Fruit fly (Drosophila melanogaster) whole organism, embryonic: Measurements from ENCODE around the gene CG4218.

Source experiments
- Awh ChIP-seq: fragments of 200-800 bp; sonication (Bioruptor generic); IDR thresholded peaks from 2 replicates; pipeline ENCODE4, ENCODE4 v1.3.6; 2022; ENCODE audit warnings: missing biosample characterization, missing genetic modification characterization
- Bdp1 ChIP-seq: fragments of 200-800 bp; sonication (Bioruptor generic); optimal IDR thresholded peaks from 3 replicates; lab custom pipeline; 2016; ENCODE audit warnings: missing biosample characterization, missing genetic modification characterization
- CG10267 ChIP-seq: fragments of 200-800 bp; sonication (Bioruptor generic); optimal IDR thresholded peaks from 2 replicates; lab custom pipeline; 2018; ENCODE audit warnings: missing biosample characterization, mild to moderate bottlenecking, missing genetic modification characterization, moderate library complexity
- CG10321 ChIP-seq: fragments of 200-800 bp; sonication (Bioruptor generic); IDR thresholded peaks from 2 replicates; pipeline ENCODE4 v1.3.6; 2022; ENCODE audit warnings: missing biosample characterization, missing genetic modification characterization
- CG12104 ChIP-seq: fragments of 200-800 bp; sonication (Bioruptor generic); optimal IDR thresholded peaks from 3 replicates; lab custom pipeline; 2016; ENCODE audit warnings: missing biosample characterization, missing genetic modification characterization
- CG14710 ChIP-seq: fragments of 200-800 bp; sonication (Bioruptor generic); optimal IDR thresholded peaks from 3 replicates; lab custom pipeline; 2019; ENCODE audit warnings: missing biosample characterization, mild to moderate bottlenecking, missing genetic modification characterization, moderate library complexity
- CG15601 ChIP-seq: fragments of 200-800 bp; sonication (Bioruptor generic); optimal IDR thresholded peaks from 3 replicates; lab custom pipeline; 2019; ENCODE audit warnings: missing biosample characterization, mild to moderate bottlenecking, missing genetic modification characterization, moderate library complexity
- CG16815 ChIP-seq: fragments of 200-800 bp; sonication (Bioruptor generic); optimal IDR thresholded peaks from 3 replicates; lab custom pipeline; 2017; ENCODE audit warnings: missing biosample characterization, mild to moderate bottlenecking, missing genetic modification characterization
- CG17612 ChIP-seq: fragments of 200-800 bp; sonication (Bioruptor generic); IDR thresholded peaks from 2 replicates; pipeline ENCODE4 v1.3.6; 2022; ENCODE audit warnings: missing biosample characterization, missing genetic modification characterization
- CG18764 ChIP-seq: fragments of 200-800 bp; sonication (Bioruptor generic); optimal IDR thresholded peaks from 3 replicates; lab custom pipeline; 2016; ENCODE audit warnings: missing biosample characterization, missing genetic modification characterization
- CG2199 ChIP-seq: fragments of 200-800 bp; sonication (Bioruptor generic); IDR thresholded peaks from 3 replicates; pipeline ENCODE4 v1.3.6; 2022; ENCODE audit warnings: missing biosample characterization, missing genetic modification characterization
- CG34376 ChIP-seq: fragments of 200-800 bp; sonication (Bioruptor generic); optimal IDR thresholded peaks from 2 replicates; lab custom pipeline; 2018; ENCODE audit warnings: missing biosample characterization, mild to moderate bottlenecking, missing genetic modification characterization
- CG4328 ChIP-seq: fragments of 200-800 bp; sonication (Bioruptor generic); optimal IDR thresholded peaks from 3 replicates; lab custom pipeline; 2017; ENCODE audit warnings: missing biosample characterization, missing genetic modification reagents, missing genetic modification characterization
- CG6683 ChIP-seq: fragments of 200-800 bp; sonication (Bioruptor generic); optimal IDR thresholded peaks from 2 replicates; lab custom pipeline; 2017; ENCODE audit warnings: missing biosample characterization, mild to moderate bottlenecking, missing genetic modification characterization, missing genetic modification reagents
- CG8281 ChIP-seq: fragments of 200-800 bp; sonication (Bioruptor generic); optimal IDR thresholded peaks from 2 replicates; lab custom pipeline; 2018; ENCODE audit warnings: missing biosample characterization, mild to moderate bottlenecking, missing genetic modification characterization, moderate library complexity
- CG8478 ChIP-seq: fragments of >200 bp; optimal IDR thresholded peaks from 2 replicates; lab custom pipeline; 2018
- CG9437 ChIP-seq: fragments of 200-800 bp; sonication (Bioruptor generic); optimal IDR thresholded peaks from 2 replicates; lab custom pipeline; 2018; ENCODE audit warnings: missing biosample characterization, mild to moderate bottlenecking, missing genetic modification characterization
- D19A ChIP-seq: fragments of 200-800 bp; optimal IDR thresholded peaks from 3 replicates; lab custom pipeline; 2019; ENCODE audit warnings: missing biosample characterization, mild to moderate bottlenecking, missing genetic modification characterization, moderate library complexity
- D19B ChIP-seq: fragments of 200-800 bp; sonication (Bioruptor generic); optimal IDR thresholded peaks from 2 replicates; lab custom pipeline; 2017; ENCODE audit warnings: missing biosample characterization, mild to moderate bottlenecking, missing genetic modification characterization
- Dp ChIP-seq: fragments of 200-800 bp; sonication (Bioruptor generic); optimal IDR thresholded peaks from 2 replicates; lab custom pipeline; 2018; ENCODE audit warnings: missing biosample characterization, mild to moderate bottlenecking, missing genetic modification characterization, moderate library complexity
- Ets65A ChIP-seq: fragments of 200-800 bp; sonication (Bioruptor generic); peaks from one replicate; lab custom pipeline; 2016; ENCODE audit warnings: missing biosample characterization, missing genetic modification characterization
- Lhr ChIP-seq: fragments of 200-800 bp; sonication (Bioruptor generic); optimal IDR thresholded peaks from 3 replicates; lab custom pipeline; 2017; ENCODE audit warnings: mild to moderate bottlenecking, missing biosample characterization, missing genetic modification reagents, missing genetic modification characterization
- Mad ChIP-seq: fragments of 200-800 bp; sonication (Bioruptor generic); optimal IDR thresholded peaks from 2 replicates; lab custom pipeline; 2016; ENCODE audit warnings: missing biosample characterization, missing genetic modification characterization
- NK7.1 ChIP-seq: fragments of 200-800 bp; sonication (Bioruptor generic); optimal IDR thresholded peaks from 3 replicates; lab custom pipeline; 2016; ENCODE audit warnings: missing biosample characterization, missing genetic modification characterization
- Nf-YB ChIP-seq: fragments of 200-800 bp; sonication (Bioruptor generic); optimal IDR thresholded peaks from 3 replicates; lab custom pipeline; 2019; ENCODE audit warnings: missing biosample characterization, mild to moderate bottlenecking, missing genetic modification characterization, moderate library complexity
- Opbp ChIP-seq: fragments of 200-800 bp; sonication (Bioruptor generic); IDR thresholded peaks from 3 replicates; pipeline ENCODE4 v1.3.6; 2022; ENCODE audit warnings: missing biosample characterization, missing genetic modification characterization; ENCODE audit not compliant: partially characterized antibody
- Sox100B ChIP-seq: fragments of 200-800 bp; sonication (Bioruptor generic); optimal IDR thresholded peaks from 3 replicates; lab custom pipeline; 2018; ENCODE audit warnings: missing biosample characterization, mild to moderate bottlenecking, missing genetic modification characterization
- ac ChIP-seq: fragments of 200-800 bp; sonication (Bioruptor generic); optimal IDR thresholded peaks from 3 replicates; lab custom pipeline; 2017; ENCODE audit warnings: missing biosample characterization, mild to moderate bottlenecking, missing genetic modification characterization
- al ChIP-seq: fragments of 200-800 bp; sonication (Bioruptor generic); IDR thresholded peaks from 2 replicates; pipeline ENCODE4 v1.3.6; 2022; ENCODE audit warnings: missing biosample characterization, missing genetic modification characterization
- ap ChIP-seq: fragments of 200-800 bp; sonication (Bioruptor generic); IDR thresholded peaks from 2 replicates; pipeline ENCODE4 v1.3.6; 2022; ENCODE audit warnings: missing biosample characterization, missing genetic modification characterization
- bbx ChIP-seq: fragments of 200-800 bp; sonication (Bioruptor generic); IDR thresholded peaks from 2 replicates; pipeline ENCODE4 v1.3.6; 2022; ENCODE audit warnings: missing biosample characterization, missing genetic modification characterization; ENCODE audit not compliant: partially characterized antibody
- bcd ChIP-seq: fragments of 200-800 bp; sonication (Bioruptor generic); optimal IDR thresholded peaks from 2 replicates; lab custom pipeline; 2017; ENCODE audit warnings: missing biosample characterization, mild to moderate bottlenecking, missing genetic modification characterization
- bigmax ChIP-seq: fragments of 200-800 bp; sonication (Bioruptor generic); optimal IDR thresholded peaks from 2 replicates; lab custom pipeline; 2018; ENCODE audit warnings: missing biosample characterization, mild to moderate bottlenecking, missing genetic modification characterization
- bowl ChIP-seq: fragments of 200-800 bp; sonication (Bioruptor generic); IDR thresholded peaks from 2 replicates; pipeline ENCODE4 v1.3.6; 2022; ENCODE audit warnings: missing biosample characterization, missing genetic modification characterization
- cad ChIP-seq: fragments of >200 bp; optimal IDR thresholded peaks from 2 replicates; lab custom pipeline; 2017; ENCODE audit warnings: missing biosample characterization, missing genetic modification characterization
- cwo ChIP-seq: fragments of 200-800 bp; sonication (Bioruptor generic); optimal IDR thresholded peaks from 3 replicates; lab custom pipeline; 2017; ENCODE audit warnings: missing biosample characterization, missing genetic modification characterization, mild to moderate bottlenecking, moderate library complexity, missing genetic modification reagents
- dm ChIP-seq: fragments of 200-800 bp; sonication (Bioruptor generic); optimal IDR thresholded peaks from 3 replicates; lab custom pipeline; 2016; ENCODE audit warnings: missing biosample characterization, missing genetic modification characterization
- fd102C ChIP-seq: fragments of 200-800 bp; sonication (Bioruptor generic); optimal IDR thresholded peaks from 2 replicates; lab custom pipeline; 2018; ENCODE audit warnings: missing biosample characterization, mild to moderate bottlenecking, missing genetic modification characterization, moderate library complexity
- h ChIP-seq: fragments of >200 bp; optimal IDR thresholded peaks from 2 replicates; lab custom pipeline; 2017
- jumu ChIP-seq: fragments of 200-800 bp; sonication (Bioruptor generic); optimal IDR thresholded peaks from 3 replicates; lab custom pipeline; 2016; ENCODE audit warnings: missing biosample characterization, missing genetic modification characterization
- kay ChIP-seq: fragments of 200-800 bp; sonication (Bioruptor generic); optimal IDR thresholded peaks from 2 replicates; lab custom pipeline; 2016; ENCODE audit warnings: missing biosample characterization, missing genetic modification characterization
- lab ChIP-seq: fragments of 200-800 bp; sonication (Bioruptor generic); optimal IDR thresholded peaks from 3 replicates; lab custom pipeline; 2017; ENCODE audit warnings: missing biosample characterization, missing genetic modification characterization, mild to moderate bottlenecking, moderate library complexity, missing genetic modification reagents
- org-1 ChIP-seq: fragments of 200-800 bp; sonication (Bioruptor generic); optimal IDR thresholded peaks from 2 replicates; lab custom pipeline; 2017; ENCODE audit warnings: missing biosample characterization, missing genetic modification characterization
- peb ChIP-seq: fragments of 200-800 bp; sonication (Bioruptor generic); IDR thresholded peaks from 2 replicates; pipeline ENCODE4 v1.3.6; 2022; ENCODE audit warnings: missing biosample characterization, missing genetic modification characterization
- pros ChIP-seq: fragments of 200-800 bp; sonication (Bioruptor generic); optimal IDR thresholded peaks from 3 replicates; lab custom pipeline; 2019; ENCODE audit warnings: missing biosample characterization, mild to moderate bottlenecking, missing genetic modification characterization, moderate library complexity
- rib ChIP-seq: fragments of 200-800 bp; sonication (Bioruptor generic); IDR thresholded peaks from 2 replicates; pipeline ENCODE4 v1.3.6; 2022; ENCODE audit warnings: missing biosample characterization, missing genetic modification characterization
- sc ChIP-seq, 3 experiments: fragments of >200 bp in 2 of 3; fragments of 200-800 bp in 1 of 3; sonication (Bioruptor generic) in 1 of 3; optimal IDR thresholded peaks; 2 replicates in 2 of 3; 3 replicates in 1 of 3; lab custom pipeline; 2017; ENCODE audit warnings: mild to moderate bottlenecking in 1 of 3, missing biosample characterization in 1 of 3, missing genetic modification characterization in 1 of 3, missing genetic modification reagents in 1 of 3
- sob ChIP-seq: fragments of 200-800 bp; sonication (Bioruptor generic); IDR thresholded peaks from 2 replicates; pipeline ENCODE4 v1.3.6; 2022; ENCODE audit warnings: missing biosample characterization, missing genetic modification characterization
- sqz ChIP-seq: fragments of 200-800 bp; sonication (Bioruptor generic); optimal IDR thresholded peaks from 3 replicates; lab custom pipeline; 2018; ENCODE audit warnings: missing biosample characterization, mild to moderate bottlenecking, missing genetic modification characterization
- sug ChIP-seq: fragments of 200-800 bp; optimal IDR thresholded peaks from 2 replicates; lab custom pipeline; 2019; ENCODE audit warnings: missing biosample characterization, mild to moderate bottlenecking, missing genetic modification characterization, moderate library complexity
- vnd ChIP-seq: fragments of 200-800 bp; sonication (Bioruptor generic); IDR thresholded peaks from 3 replicates; pipeline ENCODE4 v1.3.6; 2022; ENCODE audit warnings: missing biosample characterization, missing genetic modification characterization; ENCODE audit not compliant: partially characterized antibody

Gene CG4218

DNA sequence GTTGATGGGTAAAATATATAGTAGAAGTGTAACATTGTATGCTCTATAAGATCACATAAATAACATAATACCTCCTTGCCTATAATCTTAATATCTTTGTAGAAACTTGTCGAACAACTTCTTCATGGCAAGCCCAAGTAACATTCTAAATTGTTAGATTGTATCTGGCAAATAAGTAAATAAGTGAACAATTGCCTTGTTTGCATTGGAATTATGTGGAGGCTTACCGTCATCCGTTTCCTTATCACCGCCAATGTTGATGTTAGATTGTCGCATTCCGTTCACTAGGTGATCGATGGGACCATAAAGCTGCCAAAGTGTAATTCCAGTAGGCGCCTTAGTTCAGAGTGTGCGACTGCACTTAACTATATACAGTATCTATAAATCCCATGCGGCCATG is 7.9 kb upstream of the CG4218 start (continued):
- TF ChIP-seq CG2199 (no peak), dm (peak; percentile 69), sug (tag; lab: Kevin White, UChicago) (peak; percentile 38), Mad (GFP tag; lab: Kevin White, UChicago) (peak; percentile 68), kay (GFP tag; lab: Kevin White, UChicago) (peak; percentile 88), lab (peak; percentile 92), peb (peak; percentile 35; the same call in 1 of the 2 replicates), CG9437 (no peak), CG34376 (no peak), rib (GFP tag; lab: Robert Waterston, UW) (no peak), sqz (GFP tag; lab: Kevin White, UChicago) (peak; percentile 76), D19B (GFP tag; lab: Kevin White, UChicago) (no peak), sc (optimal IDR thresholded peaks at IDR 0.05; lab: Kevin White, UChicago) (no peak), sc (GFP tag; optimal IDR thresholded peaks at IDR 0.05; lab: Kevin White, UChicago) (peak; percentile 94), Awh (peak; percentile 93), CG16815 (GFP tag; lab: Kevin White, UChicago) (peak; percentile 60), Sox100B (peak; percentile 85), pros (GFP tag; lab: Kevin White, UChicago) (peak; percentile 8), sob (GFP tag; lab: Robert Waterston, UW) (peak; percentile 82), bbx (no peak), NK7.1 (GFP tag; lab: Kevin White, UChicago) (peak; percentile 92), ap (peak; percentile 56), jumu (GFP tag; lab: Kevin White, UChicago) (peak; percentile 81), bowl (GFP tag; lab: Robert Waterston, UW) (no peak), Dp (GFP tag; lab: Kevin White, UChicago) (no peak), cad (GFP tag; lab: Kevin White, UChicago) (no peak), D19A (peak; percentile 71), ac (GFP tag; lab: Kevin White, UChicago) (peak; percentile 94), al (GFP tag; lab: Robert Waterston, UW) (no peak), CG6683 (GFP tag; lab: Kevin White, UChicago) (peak; percentile 57), bcd (peak; percentile 63), Bdp1 (GFP tag; lab: Kevin White, UChicago) (peak; percentile 86), org-1 (peak; percentile 92), Nf-YB (peak; percentile 68), CG10267 (tag; lab: Kevin White, UChicago) (peak; percentile 58), fd102C (GFP tag; lab: Kevin White, UChicago) (peak; percentile 99), CG10321 (GFP tag; lab: Robert Waterston, UW) (peak; percentile 57; the same call in 1 of the 2 replicates), vnd (GFP tag; lab: Robert Waterston, UW) (no peak), CG18764 (GFP tag; lab: Kevin White, UChicago) (peak; percentile 82), CG8281 (tag; lab: Kevin White, UChicago) (peak; percentile 59), cwo (GFP tag; lab: Kevin White, UChicago) (peak; percentile 23), CG8478 (lab: Kevin White, UChicago) (no peak), bigmax (GFP tag; lab: Kevin White, UChicago) (peak; percentile 23), CG4328 (GFP tag; lab: Kevin White, UChicago) (peak; percentile 75), CG12104 (peak; percentile 87), Opbp (GFP tag; lab: Robert Waterston, UW) (no peak), CG17612 (peak; percentile 25; the same call in 1 of the 2 replicates), h (lab: Kevin White, UChicago) (no peak), CG14710 (tag; lab: Kevin White, UChicago) (peak; percentile 83), Lhr (GFP tag; lab: Kevin White, UChicago) (peak; percentile 90), Ets65A (GFP tag; lab: Kevin White, UChicago) (no peak), CG15601 (tag; lab: Kevin White, UChicago) (peak; percentile 98)
